Fruit fly (Drosophila melanogaster) whole organism, prepupa: Measurements from ENCODE around the gene CSN5.

Experiments used
- Blimp-1 ChIP-seq: fragments of 200-800 bp; sonication (Bioruptor generic); optimal IDR thresholded peaks from 3 replicates; lab custom pipeline; 2017; ENCODE audit warnings: missing biosample characterization, missing genetic modification characterization, mild to moderate bottlenecking, moderate library complexity, missing genetic modification reagents
- CG10631 ChIP-seq: fragments of 200-800 bp; sonication (Bioruptor generic); optimal IDR thresholded peaks from 2 replicates; lab custom pipeline; 2016; ENCODE audit warnings: missing biosample characterization, missing genetic modification characterization
- CG11762 ChIP-seq: fragments of 200-800 bp; sonication (Bioruptor generic); optimal IDR thresholded peaks from 3 replicates; lab custom pipeline; 2016; ENCODE audit warnings: missing biosample characterization, missing genetic modification characterization; ENCODE audit not compliant: insufficient read depth
- CG15336 ChIP-seq: fragments of 200-800 bp; sonication (Bioruptor generic); IDR thresholded peaks from 2 replicates; pipeline ENCODE4 v1.3.6; 2022; ENCODE audit warnings: missing biosample characterization, missing genetic modification characterization
- CG1621 ChIP-seq: fragments of 200-800 bp; sonication (Bioruptor generic); optimal IDR thresholded peaks from 3 replicates; lab custom pipeline; 2018; ENCODE audit warnings: missing biosample characterization, mild to moderate bottlenecking, missing genetic modification characterization
- CG16779 ChIP-seq: fragments of 200-800 bp; sonication (Bioruptor generic); optimal IDR thresholded peaks from 3 replicates; lab custom pipeline; 2017; ENCODE audit warnings: missing biosample characterization, mild to moderate bottlenecking, missing genetic modification characterization
- CG3032 ChIP-seq: fragments of 200-800 bp; optimal IDR thresholded peaks from 2 replicates; lab custom pipeline; 2019; ENCODE audit warnings: missing biosample characterization, mild to moderate bottlenecking, missing genetic modification characterization, moderate library complexity
- CG31627 ChIP-seq: fragments of 200-800 bp; sonication (Bioruptor generic); optimal IDR thresholded peaks from 3 replicates; lab custom pipeline; 2016; ENCODE audit warnings: missing biosample characterization, missing genetic modification characterization
- CG32006 ChIP-seq: fragments of 200-800 bp; sonication (Bioruptor generic); optimal IDR thresholded peaks from 3 replicates; lab custom pipeline; 2017; ENCODE audit warnings: missing biosample characterization, mild to moderate bottlenecking, missing genetic modification characterization
- CG3919 ChIP-seq: fragments of 200-800 bp; sonication (Bioruptor generic); optimal IDR thresholded peaks from 3 replicates; lab custom pipeline; 2016; ENCODE audit warnings: missing biosample characterization, missing genetic modification characterization
- CG4318 ChIP-seq: fragments of 200-800 bp; sonication (Bioruptor generic); optimal IDR thresholded peaks from 3 replicates; lab custom pipeline; 2017; ENCODE audit warnings: missing biosample characterization, mild to moderate bottlenecking, missing genetic modification characterization
- CG6163 ChIP-seq: fragments of 200-800 bp; sonication (Bioruptor generic); IDR thresholded peaks from 3 replicates; pipeline ENCODE4 v1.3.6; 2022; ENCODE audit warnings: missing biosample characterization, missing genetic modification characterization
- CG6276 ChIP-seq: fragments of 200-800 bp; sonication (Bioruptor generic); optimal IDR thresholded peaks from 2 replicates; lab custom pipeline; 2017; ENCODE audit warnings: missing biosample characterization, mild to moderate bottlenecking, missing genetic modification characterization
- CG6854 ChIP-seq: fragments of 200-800 bp; sonication (Bioruptor generic); optimal IDR thresholded peaks from 2 replicates; lab custom pipeline; 2017; ENCODE audit warnings: missing biosample characterization, mild to moderate bottlenecking, missing genetic modification characterization
- CG7368 ChIP-seq: fragments of 200-800 bp; sonication (Bioruptor generic); optimal IDR thresholded peaks from 3 replicates; lab custom pipeline; 2016; ENCODE audit warnings: missing biosample characterization, missing genetic modification characterization
- CG8119 ChIP-seq: fragments of 200-800 bp; sonication (Bioruptor generic); IDR thresholded peaks from 3 replicates; pipeline ENCODE4 v1.3.6; 2022; ENCODE audit warnings: missing biosample characterization, missing genetic modification characterization
- CG8319 ChIP-seq: fragments of 200-800 bp; sonication (Bioruptor generic); optimal IDR thresholded peaks from 3 replicates; lab custom pipeline; 2016; ENCODE audit warnings: missing biosample characterization, missing genetic modification characterization
- Eip78C ChIP-seq: fragments of 200-800 bp; sonication (Bioruptor generic); peaks from one replicate; lab custom pipeline; 2016; ENCODE audit warnings: missing biosample characterization, missing genetic modification characterization
- Ets21C ChIP-seq: fragments of 200-800 bp; sonication (Bioruptor generic); optimal IDR thresholded peaks from 3 replicates; lab custom pipeline; 2016; ENCODE audit warnings: missing biosample characterization, missing genetic modification characterization
- Ets96B ChIP-seq: fragments of 200-800 bp; optimal IDR thresholded peaks from 2 replicates; lab custom pipeline; 2019; ENCODE audit warnings: missing biosample characterization, mild to moderate bottlenecking, missing genetic modification characterization, moderate library complexity
- Hr38 ChIP-seq: sonication (Bioruptor generic); optimal IDR thresholded peaks from 2 replicates; lab custom pipeline; 2016; ENCODE audit warnings: missing biosample characterization, missing genetic modification characterization
- Hr4 ChIP-seq: fragments of 200-800 bp; sonication (Bioruptor generic); optimal IDR thresholded peaks from 3 replicates; lab custom pipeline; 2016; ENCODE audit warnings: missing biosample characterization, missing genetic modification characterization
- Lpt ChIP-seq: fragments of 200-800 bp; sonication (Bioruptor generic); optimal IDR thresholded peaks from 3 replicates; lab custom pipeline; 2016; ENCODE audit warnings: missing biosample characterization, missing genetic modification characterization
- Sox14 ChIP-seq: fragments of 200-800 bp; sonication (Bioruptor generic); optimal IDR thresholded peaks from 3 replicates; lab custom pipeline; 2016; ENCODE audit warnings: missing biosample characterization, missing genetic modification characterization
- Sox15 ChIP-seq: fragments of 200-800 bp; sonication (Bioruptor generic); optimal IDR thresholded peaks from 3 replicates; lab custom pipeline; 2016; ENCODE audit warnings: missing biosample characterization, missing genetic modification characterization
- achi ChIP-seq: fragments of 200-800 bp; sonication (Bioruptor generic); optimal IDR thresholded peaks from 3 replicates; lab custom pipeline; 2016; ENCODE audit warnings: missing biosample characterization, missing genetic modification characterization
- dac ChIP-seq: fragments of 200-800 bp; sonication (Bioruptor generic); optimal IDR thresholded peaks from 2 replicates; lab custom pipeline; 2017; ENCODE audit warnings: missing biosample characterization, mild to moderate bottlenecking, missing genetic modification characterization
- dsx ChIP-seq: fragments of 200-800 bp; optimal IDR thresholded peaks from 3 replicates; lab custom pipeline; 2019; ENCODE audit warnings: missing biosample characterization, mild to moderate bottlenecking, missing genetic modification characterization, moderate library complexity; ENCODE audit not compliant: poor library complexity, severe bottlenecking
- eg ChIP-seq: fragments of 200-800 bp; sonication (Bioruptor generic); IDR thresholded peaks from 3 replicates; pipeline ENCODE4 v1.3.6; 2022; ENCODE audit warnings: missing biosample characterization, missing genetic modification characterization
- esn ChIP-seq: fragments of 200-800 bp; sonication (Bioruptor generic); optimal IDR thresholded peaks from 2 replicates; lab custom pipeline; 2016; ENCODE audit warnings: missing biosample characterization, mild to moderate bottlenecking, missing genetic modification characterization, moderate library complexity
- lz ChIP-seq: fragments of 200-800 bp; sonication (Bioruptor generic); optimal IDR thresholded peaks from 3 replicates; lab custom pipeline; 2016; ENCODE audit warnings: missing biosample characterization, missing genetic modification characterization
- pdm3 ChIP-seq: fragments of 200-800 bp; sonication (Bioruptor generic); optimal IDR thresholded peaks from 3 replicates; lab custom pipeline; 2016; ENCODE audit warnings: missing biosample characterization, missing genetic modification characterization
- salr ChIP-seq, 2 experiments: fragments of 200-800 bp; sonication (Bioruptor generic); optimal IDR thresholded peaks; 3 replicates each; lab custom pipeline; 2016 to 2018; ENCODE audit warnings: missing biosample characterization in 2 of 2, missing genetic modification characterization in 2 of 2, mild to moderate bottlenecking in 1 of 2
- spab ChIP-seq: fragments of 200-800 bp; sonication (Bioruptor generic); optimal IDR thresholded peaks from 2 replicates; lab custom pipeline; 2017; ENCODE audit warnings: missing biosample characterization, mild to moderate bottlenecking, missing genetic modification characterization, missing genetic modification reagents
- ss ChIP-seq, 2 experiments: fragments of 200-800 bp; sonication (Bioruptor generic); optimal IDR thresholded peaks; 2 replicates in 1 of 2; 3 replicates in 1 of 2; lab custom pipeline; 2017 to 2018; ENCODE audit warnings: mild to moderate bottlenecking in 2 of 2, missing biosample characterization in 2 of 2, missing genetic modification characterization in 2 of 2, moderate library complexity in 1 of 2

Gene CSN5

DNA sequence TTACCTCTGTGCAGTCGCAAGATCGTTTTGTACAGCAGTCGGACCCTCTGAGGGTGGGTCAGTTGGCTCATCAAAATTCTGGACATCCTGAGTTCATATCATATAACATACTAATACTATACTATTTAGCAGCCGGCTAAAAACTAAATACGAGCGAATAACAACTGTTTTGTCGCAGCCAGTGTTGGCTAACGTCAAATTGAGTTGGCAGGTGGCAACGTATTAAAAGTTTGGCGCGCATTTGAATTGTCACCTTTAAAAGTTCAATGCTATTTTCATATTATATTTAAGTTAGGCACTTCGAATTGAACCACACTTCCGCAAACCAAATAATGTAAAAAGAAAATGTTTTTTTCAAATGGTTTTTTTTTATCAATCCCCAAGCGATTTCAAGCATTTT, 12.4 kb downstream of the CSN5 start, which contains the start of gene Sdhaf3:
TSS of gene Sdhaf3 (minus strand) at position 177 of the 400 bp plus-strand sequence.
- TF ChIP-seq Eip78C (GFP tag; lab: Kevin White, UChicago) (peak; percentile 3), esn (peak; percentile 36), Ets21C (GFP tag; lab: Kevin White, UChicago) (no peak)

DNA sequence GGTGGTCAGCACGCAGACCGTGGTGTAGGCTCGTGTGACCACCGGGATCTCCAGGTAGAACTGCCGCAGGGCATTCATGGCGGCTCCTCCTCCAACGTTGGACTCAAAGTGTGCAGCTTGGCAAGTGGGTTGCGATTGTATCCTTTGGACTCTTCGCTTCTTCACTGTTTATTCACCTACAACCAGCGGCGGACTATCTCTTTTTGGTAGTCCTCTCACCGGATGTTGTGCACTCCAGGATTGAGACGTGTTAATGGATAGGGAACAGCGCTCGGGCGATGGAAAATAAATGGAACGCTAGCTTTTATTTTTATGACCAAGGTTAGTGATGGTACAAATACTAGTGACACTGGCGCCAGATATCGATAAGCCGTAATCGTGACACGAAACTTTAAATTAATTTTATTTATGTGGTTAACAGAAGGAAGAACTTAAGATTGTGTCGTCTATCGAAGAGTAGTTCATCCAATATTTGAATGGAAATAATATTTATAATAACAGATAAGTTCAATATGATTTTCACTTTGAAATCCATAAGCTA, 14.0 kb downstream of the CSN5 start, which contains the start of gene Der-2:
TSS of gene Der-2 (minus strand) at position 347 of the 541 bp plus-strand sequence.
- TF ChIP-seq Eip78C (GFP tag; lab: Kevin White, UChicago) (peak; percentile 25), CG6163 (GFP tag; lab: Robert Waterston, UW) (no peak), Hr4 (GFP tag; lab: Kevin White, UChicago) (no peak), ss (GFP tag; optimal IDR thresholded peaks at IDR 0.05; lab: Kevin White, UChicago) (no peak), pdm3 (GFP tag; lab: Kevin White, UChicago) (no peak), CG8119 (GFP tag; lab: Robert Waterston, UW) (no peak), CG6854 (GFP tag; lab: Kevin White, UChicago) (no peak), Sox14 (GFP tag; lab: Kevin White, UChicago) (no peak)

DNA sequence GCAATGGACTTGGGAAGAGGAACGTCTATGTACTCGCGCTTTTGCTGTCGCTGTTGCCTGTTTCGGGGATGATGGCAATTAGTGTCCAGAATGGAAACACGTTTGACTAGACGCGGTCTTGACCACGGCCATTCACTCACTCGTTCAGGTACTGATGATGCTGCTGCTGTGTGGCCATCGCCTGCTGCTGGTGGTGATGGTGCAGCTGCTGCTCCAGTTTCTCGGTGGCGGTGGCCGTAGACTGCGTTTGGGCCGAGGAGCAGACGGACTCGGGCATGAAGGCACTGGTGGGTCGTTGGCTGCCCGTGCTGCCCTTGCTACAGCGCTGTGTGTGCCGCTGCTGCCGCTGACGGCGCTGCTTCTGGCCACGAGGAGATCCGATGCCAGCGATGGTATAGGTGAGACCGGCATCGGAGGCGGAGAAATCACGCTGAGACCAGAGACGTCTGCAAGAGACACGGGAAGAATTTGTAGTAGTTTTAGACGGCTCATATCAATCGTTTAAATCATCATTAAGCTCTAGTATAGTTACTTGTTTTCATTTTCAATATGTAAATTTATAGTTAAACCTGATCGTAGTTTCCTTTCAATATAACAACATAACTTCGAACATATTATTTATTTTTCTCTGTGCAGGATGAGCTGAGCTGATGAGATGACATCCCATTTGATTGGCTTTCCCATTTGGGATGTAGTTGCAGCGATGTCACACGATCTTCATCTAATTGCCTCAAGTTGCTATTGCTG, 15.8 kb downstream of the CSN5 start:
- TF ChIP-seq Ets96B (tag; lab: Kevin White, UChicago) = no peak
- peak; percentile 66 for TF ChIP-seq CG15336 (GFP tag; lab: Robert Waterston, UW)
- peak; percentile 24 for TF ChIP-seq achi (GFP tag; lab: Kevin White, UChicago)
- TF ChIP-seq CG1621 (tag; lab: Kevin White, UChicago) = no peak
- no peak for TF ChIP-seq CG6854 (GFP tag; lab: Kevin White, UChicago)
- TF ChIP-seq Hr38 (GFP tag; lab: Kevin White, UChicago) = no peak
- peak; percentile 71 for TF ChIP-seq Eip78C (GFP tag; lab: Kevin White, UChicago)
- peak; percentile 72 for TF ChIP-seq CG32006 (GFP tag; lab: Kevin White, UChicago)
- TF ChIP-seq CG4318 (GFP tag; lab: Kevin White, UChicago) = no peak
- no peak for TF ChIP-seq dac (GFP tag; lab: Kevin White, UChicago)
- no peak for TF ChIP-seq CG16779
- TF ChIP-seq dsx = no peak
- peak; percentile 28 for TF ChIP-seq Lpt (GFP tag; lab: Kevin White, UChicago)
- TF ChIP-seq CG10631 (GFP tag; lab: Kevin White, UChicago) = no peak
- no peak for TF ChIP-seq spab (GFP tag; lab: Kevin White, UChicago)
- TF ChIP-seq CG8319 (GFP tag; lab: Kevin White, UChicago) = no peak
- no peak for TF ChIP-seq CG3919
- peak; percentile 45 for TF ChIP-seq CG6276 (GFP tag; lab: Kevin White, UChicago)
- no peak for TF ChIP-seq Blimp-1 (GFP tag; lab: Kevin White, UChicago)
- no peak for TF ChIP-seq CG7368 (GFP tag; lab: Kevin White, UChicago)
- peak in 1 of 2 experiments; percentile 36 for TF ChIP-seq salr (GFP tag; optimal IDR thresholded peaks at IDR 0.05; lab: Kevin White, UChicago)
- TF ChIP-seq CG31627 (GFP tag; lab: Kevin White, UChicago) = no peak
- TF ChIP-seq CG8119 (GFP tag; lab: Robert Waterston, UW) = peak; percentile 67
- no peak for TF ChIP-seq CG3032 (tag; lab: Kevin White, UChicago)
- no peak for TF ChIP-seq CG11762 (GFP tag; lab: Kevin White, UChicago)
- no peak for TF ChIP-seq Sox15 (GFP tag; lab: Kevin White, UChicago)
- TF ChIP-seq eg (GFP tag; lab: Robert Waterston, UW) = peak; percentile 50; the same call in 1 of the 3 replicates
- peak; percentile 30; the same call in 1 of the 3 replicates for TF ChIP-seq CG6163 (GFP tag; lab: Robert Waterston, UW)
- TF ChIP-seq lz (GFP tag; lab: Kevin White, UChicago) = no peak
